Worm (Caenorhabditis elegans): ENCODE measurements around the gene clec-146.

Gene clec-146

DNA sequence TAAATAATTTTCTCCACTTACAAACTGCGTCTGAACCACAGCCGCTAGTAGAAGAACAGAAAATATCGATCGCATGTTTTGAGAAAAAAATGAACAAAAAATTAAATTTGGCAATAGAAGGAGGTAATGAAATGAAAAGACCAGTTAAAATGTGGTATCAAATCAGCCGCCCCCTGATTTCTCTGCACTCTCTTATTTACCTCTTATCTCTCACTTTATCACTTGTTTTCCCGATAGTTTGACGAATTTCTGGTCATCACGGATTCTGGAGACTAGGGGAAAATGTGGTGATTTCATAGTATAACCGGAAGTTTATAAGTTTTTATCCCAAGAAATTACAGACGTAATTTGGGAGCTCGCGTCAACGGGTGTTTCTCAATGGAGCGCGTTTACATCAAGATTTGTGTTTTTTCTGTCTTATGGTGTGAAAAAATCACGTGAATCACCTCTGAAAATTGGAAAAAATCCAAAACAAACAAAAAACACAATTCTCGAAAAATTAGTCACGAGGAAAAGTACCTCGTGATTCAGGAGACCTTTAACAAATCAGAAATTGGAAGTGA is at the start of gene clec-146:
Gene clec-146 (minus strand): TSS at position 116 of the 563 bp plus-strand sequence.
- TF ChIP-seq mdl-1 (tag; optimal IDR thresholded peaks at IDR 0.05) (no peak), nhr-237 (tag; optimal IDR thresholded peaks at IDR 0.05) (no peak), sma-3 (GFP tag; optimal IDR thresholded peaks at IDR 0.05) (peak; percentile 27)

- TF ChIP-seq nhr-129 (tag; optimal IDR thresholded peaks at IDR 0.05) (no peak), unc-55 (GFP tag; optimal IDR thresholded peaks at IDR 0.05) (peak; percentile 16), fos-1 (tag; optimal IDR thresholded peaks at IDR 0.05) (peak; percentile 4)
Observed at ce11 chrII:13641311-13641710, 47.7 kb upstream of the clec-146 start, which contains the start of gene fbxa-167. Gene fbxa-167 (plus strand): TSS chrII:13641489.

- no peak for TF ChIP-seq ztf-4 (tag; optimal IDR thresholded peaks at IDR 0.05)
- no peak for TF ChIP-seq skn-1 (tag; optimal IDR thresholded peaks at IDR 0.05)
- peak; percentile 49 for TF ChIP-seq nhr-25 (tag; optimal IDR thresholded peaks at IDR 0.05)
- TF ChIP-seq mab-5 (tag; optimal IDR thresholded peaks at IDR 0.05): no peak
- no peak for TF ChIP-seq sem-4 (tag; optimal IDR thresholded peaks at IDR 0.05)
- TF ChIP-seq F13H6.1 (tag; optimal IDR thresholded peaks at IDR 0.05): peak; percentile 39
- TF ChIP-seq lin-13 (GFP tag; optimal IDR thresholded peaks at IDR 0.05): no peak
- no peak for TF ChIP-seq nhr-77 (tag; optimal IDR thresholded peaks at IDR 0.05)
- TF ChIP-seq mdl-1 (tag; optimal IDR thresholded peaks at IDR 0.05): no peak
- no peak for TF ChIP-seq nhr-6 (tag; optimal IDR thresholded peaks at IDR 0.05)
- no peak for TF ChIP-seq peb-1 (tag; optimal IDR thresholded peaks at IDR 0.05)
- no peak for TF ChIP-seq gmeb-1 (tag; optimal IDR thresholded peaks at IDR 0.05)
- no peak for TF ChIP-seq lin-39 (tag; optimal IDR thresholded peaks at IDR 0.05)
- TF ChIP-seq crh-2 (tag; optimal IDR thresholded peaks at IDR 0.05): peak; percentile 49
- peak; percentile 7 for TF ChIP-seq nhr-21 (tag; optimal IDR thresholded peaks at IDR 0.05)
- TF ChIP-seq nhr-12 (tag; optimal IDR thresholded peaks at IDR 0.05): no peak
- peak in 1 of 2 experiments; percentile 38 for TF ChIP-seq lsy-2 (tag; optimal IDR thresholded peaks at IDR 0.05)
- TF ChIP-seq R02D3.7 (tag; optimal IDR thresholded peaks at IDR 0.05): no peak
- TF ChIP-seq sma-9 (GFP tag; optimal IDR thresholded peaks at IDR 0.05): peak; percentile 85
- TF ChIP-seq sma-9 (tag; optimal IDR thresholded peaks at IDR 0.05): no peak
- TF ChIP-seq ama-1 (optimal IDR thresholded peaks at IDR 0.05): no peak
- peak; percentile 1 for TF ChIP-seq blmp-1 (tag; optimal IDR thresholded peaks at IDR 0.05; ENCODE audit: insufficient read depth)
- no peak for TF ChIP-seq aly-2 (tag; optimal IDR thresholded peaks at IDR 0.05)
- no peak for TF ChIP-seq sma-3 (GFP tag; optimal IDR thresholded peaks at IDR 0.05)
- no peak for TF ChIP-seq mbf-1 (tag; optimal IDR thresholded peaks at IDR 0.05)
- TF ChIP-seq unc-55 (GFP tag; optimal IDR thresholded peaks at IDR 0.05): peak; percentile 50
- peak; percentile 39 for TF ChIP-seq C34F6.9 (tag; optimal IDR thresholded peaks at IDR 0.05)
- peak; percentile 45 for TF ChIP-seq fos-1 (tag; optimal IDR thresholded peaks at IDR 0.05)
- no peak for TF ChIP-seq dmd-4 (tag; optimal IDR thresholded peaks at IDR 0.05)
- no peak for TF ChIP-seq nhr-23 (tag; optimal IDR thresholded peaks at IDR 0.05)
- no peak for TF ChIP-seq nhr-237 (tag; optimal IDR thresholded peaks at IDR 0.05)
- no peak for TF ChIP-seq nhr-10 (tag; optimal IDR thresholded peaks at IDR 0.05)
- TF ChIP-seq ceh-82 (tag; optimal IDR thresholded peaks at IDR 0.05): no peak
Observed at ce11 chrII:13640210-13640609, 46.6 kb upstream of the clec-146 start.

DNA sequence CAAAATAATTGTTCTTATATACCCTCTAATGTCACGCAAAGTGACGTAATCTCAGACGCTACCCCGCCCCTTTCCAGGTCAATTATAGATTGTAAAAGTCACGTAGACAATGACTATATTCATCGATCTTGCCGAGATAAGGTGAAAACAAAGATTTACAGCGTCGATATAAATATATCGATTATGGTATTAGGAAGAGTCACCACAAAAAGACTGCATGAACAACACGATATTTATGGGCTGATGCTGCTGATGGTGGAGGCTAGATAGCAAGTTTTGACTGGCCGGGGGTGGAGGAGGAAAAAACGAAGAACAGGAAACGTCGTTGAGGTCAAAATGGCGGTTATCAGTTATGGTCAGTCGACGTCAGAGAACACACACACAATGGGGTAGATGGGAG is 45.0 kb upstream of the clec-146 start:
- no peak for TF ChIP-seq mdl-1 (tag; optimal IDR thresholded peaks at IDR 0.05)
- no peak for TF ChIP-seq ceh-82 (tag; optimal IDR thresholded peaks at IDR 0.05)
- TF ChIP-seq ztf-4 (tag; optimal IDR thresholded peaks at IDR 0.05): no peak
- TF ChIP-seq C34F6.9 (tag; optimal IDR thresholded peaks at IDR 0.05): no peak
- TF ChIP-seq skn-1 (tag; optimal IDR thresholded peaks at IDR 0.05): no peak
- TF ChIP-seq nhr-11 (tag; optimal IDR thresholded peaks at IDR 0.05): no peak
- TF ChIP-seq nhr-237 (tag; optimal IDR thresholded peaks at IDR 0.05): no peak
- peak; percentile 9 for TF ChIP-seq nhr-129 (tag; optimal IDR thresholded peaks at IDR 0.05)
- no peak for TF ChIP-seq ztf-1 (GFP tag; conservative IDR thresholded peaks at IDR 0.05)
- TF ChIP-seq mab-5 (tag; optimal IDR thresholded peaks at IDR 0.05): no peak
- TF ChIP-seq gmeb-1 (tag; optimal IDR thresholded peaks at IDR 0.05): no peak
- no peak for TF ChIP-seq Y55F3AM.14 (GFP tag; optimal IDR thresholded peaks at IDR 0.05)
- TF ChIP-seq elt-3 (tag; optimal IDR thresholded peaks at IDR 0.05): no peak
- no peak for TF ChIP-seq nhr-6 (tag; optimal IDR thresholded peaks at IDR 0.05)
- no peak for TF ChIP-seq alr-1 (tag; optimal IDR thresholded peaks at IDR 0.05)
- peak; percentile 63 for TF ChIP-seq crh-2 (tag; optimal IDR thresholded peaks at IDR 0.05)
- peak; percentile 86 for TF ChIP-seq nhr-25 (tag; optimal IDR thresholded peaks at IDR 0.05)
- peak; percentile 71 for TF ChIP-seq ceh-16 (tag; optimal IDR thresholded peaks at IDR 0.05)
- no peak for TF ChIP-seq R02D3.7 (tag; optimal IDR thresholded peaks at IDR 0.05)
- no peak for TF ChIP-seq dmd-4 (tag; optimal IDR thresholded peaks at IDR 0.05)
- peak; percentile 67 for TF ChIP-seq fos-1 (tag; optimal IDR thresholded peaks at IDR 0.05)
- no peak for TF ChIP-seq lin-39 (tag; optimal IDR thresholded peaks at IDR 0.05)
- TF ChIP-seq blmp-1 (tag; optimal IDR thresholded peaks at IDR 0.05; ENCODE audit: insufficient read depth): peak; percentile 53
- no peak for TF ChIP-seq zag-1 (tag; optimal IDR thresholded peaks at IDR 0.05)
- TF ChIP-seq unc-39 (tag; optimal IDR thresholded peaks at IDR 0.05): no peak
- no peak for TF ChIP-seq nhr-77 (tag; optimal IDR thresholded peaks at IDR 0.05)
- TF ChIP-seq unc-55 (GFP tag; optimal IDR thresholded peaks at IDR 0.05): no peak
- no peak for TF ChIP-seq lin-11 (tag; optimal IDR thresholded peaks at IDR 0.05)
- no peak for TF ChIP-seq ztf-11 (tag; optimal IDR thresholded peaks at IDR 0.05)
- no peak for TF ChIP-seq sem-4 (tag; optimal IDR thresholded peaks at IDR 0.05)
- no peak for TF ChIP-seq ama-1 (optimal IDR thresholded peaks at IDR 0.05)
- TF ChIP-seq mbf-1 (tag; optimal IDR thresholded peaks at IDR 0.05): no peak
- TF ChIP-seq sma-9 (GFP tag; optimal IDR thresholded peaks at IDR 0.05): peak; percentile 77
- no peak for TF ChIP-seq sma-9 (tag; optimal IDR thresholded peaks at IDR 0.05)
- peak; percentile 45 for TF ChIP-seq sma-3 (GFP tag; optimal IDR thresholded peaks at IDR 0.05)
- TF ChIP-seq lin-13 (GFP tag; optimal IDR thresholded peaks at IDR 0.05): no peak
